Worm (Caenorhabditis elegans) whole organism, L4 larva: ENCODE results near the gene F59B2.14.

Source experiments
- F26F4.8 ChIP-seq: fragments of 200-800 bp; sonication (Bioruptor generic); conservative IDR thresholded peaks from 2 replicates; pipeline ENCODE4 v1.3.6; 2022; ENCODE audit warnings: missing genetic modification characterization, missing compliant biosample characterization
- T20F7.1 ChIP-seq: fragments of 200-800 bp; sonication (Bioruptor generic); optimal IDR thresholded peaks from 2 replicates; lab custom pipeline; 2018; ENCODE audit warnings: mild to moderate bottlenecking, missing genetic modification characterization, missing compliant biosample characterization
- T26A8.4 ChIP-seq: fragments of 200-800 bp; sonication (Bioruptor generic); IDR thresholded peaks from 2 replicates; pipeline ENCODE4 v1.3.6; 2022; ENCODE audit warnings: missing genetic modification characterization, missing compliant biosample characterization
- Y75B8A.6 ChIP-seq: fragments of 200-800 bp; sonication (Bioruptor generic); IDR thresholded peaks from 2 replicates; pipeline ENCODE4 v1.3.6; 2022; ENCODE audit warnings: missing genetic modification reagents, missing genetic modification characterization, missing compliant biosample characterization
- ZK546.5 ChIP-seq, 2 experiments: sonication (generic microtip); optimal IDR thresholded peaks; 2 replicates each; lab custom pipeline; 2017; ENCODE audit warnings: missing biosample characterization in 2 of 2, missing genetic modification characterization in 2 of 2
- ceh-28 ChIP-seq: fragments of 150-350 bp; optimal IDR thresholded peaks from 2 replicates; lab custom pipeline; 2014; ENCODE audit warnings: missing biosample characterization, missing genetic modification reagents, missing genetic modification characterization
- ceh-32 ChIP-seq: sonication (generic microtip); optimal IDR thresholded peaks from 2 replicates; lab custom pipeline; 2016; ENCODE audit warnings: mild to moderate bottlenecking, missing genetic modification characterization, missing compliant biosample characterization; ENCODE audit not compliant: poor library complexity
- ctbp-1 ChIP-seq: fragments of 200-800 bp; sonication (Bioruptor generic); IDR thresholded peaks from 2 replicates; pipeline ENCODE4 v1.3.6; 2022; ENCODE audit warnings: missing genetic modification reagents, missing genetic modification characterization, missing compliant biosample characterization
- daf-16 ChIP-seq, 3 experiments: sonication (generic microtip); optimal IDR thresholded peaks; 2 replicates each; lab custom pipeline; 2016 to 2017; ENCODE audit warnings: missing genetic modification characterization in 3 of 3, missing genetic modification reagents in 3 of 3, mild to moderate bottlenecking in 2 of 3, missing compliant biosample characterization in 2 of 3, missing biosample characterization in 1 of 3, moderate library complexity in 1 of 3
- daf-19 ChIP-seq: fragments of 200-800 bp; sonication (Bioruptor generic); conservative IDR thresholded peaks from 2 replicates; pipeline ENCODE4 v1.3.6; 2022; ENCODE audit warnings: missing genetic modification characterization, missing compliant biosample characterization
- daf-8 ChIP-seq: fragments of 200-800 bp; sonication (Bioruptor generic); IDR thresholded peaks from 2 replicates; pipeline ENCODE4 v1.3.6; 2022; ENCODE audit warnings: missing genetic modification characterization, missing compliant biosample characterization
- dmd-6 ChIP-seq: fragments of 200-800 bp; sonication (Bioruptor generic); IDR thresholded peaks from 2 replicates; pipeline ENCODE4 v1.3.6; 2022; ENCODE audit warnings: missing genetic modification reagents, missing genetic modification characterization, missing compliant biosample characterization
- dmd-8 ChIP-seq: fragments of 200-800 bp; sonication (Bioruptor generic); IDR thresholded peaks from 2 replicates; pipeline ENCODE4 v1.3.6; 2022; ENCODE audit warnings: missing genetic modification characterization, missing compliant biosample characterization
- dmd-9 ChIP-seq: fragments of 200-800 bp; sonication (Bioruptor generic); IDR thresholded peaks from 2 replicates; pipeline ENCODE4 v1.3.6; 2022; ENCODE audit warnings: missing genetic modification reagents, missing genetic modification characterization, missing compliant biosample characterization
- dpl-1 ChIP-seq: fragments of 150-350 bp; optimal IDR thresholded peaks from 2 replicates; lab custom pipeline; 2014; ENCODE audit warnings: missing biosample characterization, missing genetic modification reagents, missing genetic modification characterization
- dve-1 ChIP-seq: sonication (generic microtip); optimal IDR thresholded peaks from 2 replicates; lab custom pipeline; 2017; ENCODE audit warnings: antibody characterized with exemption, mild to moderate bottlenecking, missing genetic modification characterization, missing compliant biosample characterization; ENCODE audit not compliant: insufficient read depth
- egl-43 ChIP-seq: fragments of 200-800 bp; sonication (Bioruptor generic); IDR thresholded peaks from 2 replicates; pipeline ENCODE4 v1.3.6; 2022; ENCODE audit warnings: missing genetic modification reagents, missing genetic modification characterization, missing compliant biosample characterization
- fkh-10 ChIP-seq: fragments of 150-350 bp; optimal IDR thresholded peaks from 2 replicates; lab custom pipeline; 2014; ENCODE audit warnings: missing biosample characterization, missing genetic modification reagents, missing genetic modification characterization
- hif-1 ChIP-seq, 2 experiments: sonication (generic microtip); optimal IDR thresholded peaks; 2 replicates each; lab custom pipeline; 2016 to 2017; ENCODE audit warnings: missing compliant biosample characterization in 2 of 2, missing genetic modification characterization in 2 of 2, missing genetic modification reagents in 2 of 2, missing genotype in 2 of 2, mild to moderate bottlenecking in 1 of 2
- hlh-11 ChIP-seq: fragments of 200-800 bp; sonication (Bioruptor generic); optimal IDR thresholded peaks from 2 replicates; lab custom pipeline; 2018; ENCODE audit warnings: mild to moderate bottlenecking, missing genetic modification characterization, missing compliant biosample characterization
- hmg-1.1 ChIP-seq: fragments of 200-800 bp; sonication (Bioruptor generic); IDR thresholded peaks from 2 replicates; pipeline ENCODE4 v1.3.6; 2022; ENCODE audit warnings: missing genetic modification reagents, missing genetic modification characterization, missing compliant biosample characterization
- lim-7 ChIP-seq: fragments of 200-800 bp; sonication (Bioruptor generic); IDR thresholded peaks from 2 replicates; pipeline ENCODE4 v1.3.6; 2022; ENCODE audit warnings: missing genetic modification characterization, missing compliant biosample characterization
- lin-1 ChIP-seq: fragments of 200-800 bp; sonication (Bioruptor generic); IDR thresholded peaks from 2 replicates; pipeline ENCODE4 v1.3.6; 2022; ENCODE audit warnings: missing genetic modification reagents, missing genetic modification characterization, missing compliant biosample characterization
- lin-13 ChIP-seq: fragments of 150-350 bp; optimal IDR thresholded peaks from 2 replicates; lab custom pipeline; 2014; ENCODE audit warnings: missing biosample characterization, missing genetic modification reagents, missing genetic modification characterization
- lir-3 ChIP-seq: sonication (generic microtip); optimal IDR thresholded peaks from 2 replicates; lab custom pipeline; 2016; ENCODE audit warnings: mild to moderate bottlenecking, missing genetic modification characterization, missing compliant biosample characterization
- lsy-2 ChIP-seq, 2 experiments: fragments of 150-350 bp in 1 of 2; sonication (generic microtip) in 1 of 2; optimal IDR thresholded peaks; 2 replicates each; lab custom pipeline; 2014 to 2017; ENCODE audit warnings: missing biosample characterization in 2 of 2, missing genetic modification characterization in 2 of 2
- mep-1 ChIP-seq: fragments of 150-350 bp; sonication (generic microtip); optimal IDR thresholded peaks from 3 replicates; lab custom pipeline; 2014; ENCODE audit warnings: missing biosample characterization, missing genetic modification characterization
- mes-2 ChIP-seq: sonication (generic microtip); optimal IDR thresholded peaks from 2 replicates; lab custom pipeline; 2016; ENCODE audit warnings: missing genotype, mild to moderate bottlenecking, missing genetic modification characterization, missing compliant biosample characterization; ENCODE audit not compliant: poor library complexity, severe bottlenecking
- mxl-2 ChIP-seq: fragments of 200-800 bp; sonication (Bioruptor generic); conservative IDR thresholded peaks from 2 replicates; pipeline ENCODE4 v1.3.6; 2022; ENCODE audit warnings: missing genetic modification reagents, missing genetic modification characterization, missing compliant biosample characterization
- nhr-11 ChIP-seq: fragments of 150-350 bp; optimal IDR thresholded peaks from 2 replicates; lab custom pipeline; 2014; ENCODE audit warnings: missing biosample characterization, missing genetic modification characterization
- nhr-111 ChIP-seq: fragments of 200-800 bp; sonication (Bioruptor generic); optimal IDR thresholded peaks from 2 replicates; lab custom pipeline; 2018; ENCODE audit warnings: mild to moderate bottlenecking, missing genetic modification characterization, missing compliant biosample characterization
- nhr-28 ChIP-seq: fragments of 150-350 bp; optimal IDR thresholded peaks from 2 replicates; lab custom pipeline; 2014; ENCODE audit warnings: missing biosample characterization, missing genetic modification characterization
- nhr-76 ChIP-seq: fragments of 150-350 bp; optimal IDR thresholded peaks from 2 replicates; lab custom pipeline; 2014; ENCODE audit warnings: missing biosample characterization, missing genetic modification characterization
- rbr-2 ChIP-seq: sonication (generic microtip); optimal IDR thresholded peaks from 2 replicates; lab custom pipeline; 2016; ENCODE audit warnings: missing genotype, missing genetic modification characterization, missing compliant biosample characterization
- saeg-2 ChIP-seq: fragments of 200-800 bp; sonication (Bioruptor generic); IDR thresholded peaks from 2 replicates; pipeline ENCODE4 v1.3.6; 2022; ENCODE audit warnings: missing genetic modification reagents, missing genetic modification characterization, missing compliant biosample characterization
- snpc-1.2 ChIP-seq: fragments of 200-800 bp; sonication (Bioruptor generic); IDR thresholded peaks from 2 replicates; pipeline ENCODE4 v1.3.6; 2022; ENCODE audit warnings: missing genetic modification reagents, missing genetic modification characterization, missing compliant biosample characterization
- snpc-4 ChIP-seq: fragments of 150-350 bp; optimal IDR thresholded peaks from 2 replicates; lab custom pipeline; 2014; ENCODE audit warnings: missing biosample characterization, missing genetic modification characterization
- tra-1 ChIP-seq: fragments of 200-800 bp; sonication (Bioruptor generic); IDR thresholded peaks from 2 replicates; pipeline ENCODE4 v1.3.6; 2022; ENCODE audit warnings: missing genetic modification reagents, missing genetic modification characterization, missing compliant biosample characterization
- unc-62 ChIP-seq, 3 experiments: fragments of 150-350 bp in 1 of 3; sonication (generic microtip); optimal IDR thresholded peaks in 2 of 3; peaks in 1 of 3; 1 replicate in 1 of 3; 2 replicates in 2 of 3; lab custom pipeline; 2014 to 2017; ENCODE audit warnings: missing biosample characterization in 3 of 3, missing genetic modification characterization in 3 of 3, missing genetic modification reagents in 3 of 3, missing genotype in 1 of 3
- vab-7 ChIP-seq: fragments of 200-800 bp; sonication (Bioruptor generic); IDR thresholded peaks from 2 replicates; pipeline ENCODE4 v1.3.6; 2022; ENCODE audit warnings: missing genetic modification reagents, missing genetic modification characterization, missing compliant biosample characterization
- zfp-2 ChIP-seq: sonication (generic microtip); optimal IDR thresholded peaks from 2 replicates; lab custom pipeline; 2016; ENCODE audit warnings: mild to moderate bottlenecking, missing genetic modification characterization, missing compliant biosample characterization
- zip-11 ChIP-seq: fragments of 200-800 bp; sonication (Bioruptor generic); IDR thresholded peaks from 2 replicates; pipeline ENCODE4 v1.3.6; 2022; ENCODE audit warnings: missing genetic modification characterization, missing compliant biosample characterization

Gene F59B2.14

DNA sequence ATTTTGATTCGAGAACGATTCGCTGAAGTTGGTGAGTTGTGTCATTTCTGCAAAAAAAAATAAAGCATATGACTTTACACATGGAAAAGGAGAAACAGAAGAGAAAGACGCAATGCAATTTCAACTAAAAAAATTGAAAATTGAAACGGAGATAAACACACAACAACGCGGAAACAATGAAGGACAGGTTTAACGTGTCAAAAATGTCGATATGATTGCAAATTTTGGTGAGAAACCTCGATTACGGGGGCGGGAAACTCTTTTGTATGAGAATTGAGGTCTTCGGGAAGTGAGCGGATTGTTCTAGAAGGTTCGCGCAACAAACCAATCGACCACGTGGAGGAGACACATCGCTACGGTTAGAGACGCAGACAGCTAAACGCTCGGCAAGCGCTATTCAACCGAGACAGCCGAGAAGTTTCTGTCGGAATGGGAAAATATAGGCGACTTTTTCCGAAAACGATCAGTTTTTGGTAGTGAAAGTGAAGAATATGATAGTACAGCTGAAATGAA, 31.4 kb upstream of the F59B2.14 start, which contains the start of gene R107.5 (continued):
- TF ChIP-seq T26A8.4 (GFP tag; lab: Robert Waterston, UW) (peak; percentile 94), egl-43 (GFP tag; lab: Robert Waterston, UW) (peak; percentile 92), dmd-9 (GFP tag; lab: Robert Waterston, UW) (peak; percentile 77; the same call in 1 of the 2 replicates), ceh-28 (tag; lab: Kevin White, UChicago) (no peak), tra-1 (GFP tag; lab: Robert Waterston, UW) (peak; percentile 97), mxl-2 (GFP tag; lab: Robert Waterston, UW) (peak; percentile 56; the same call in 1 of the 2 replicates), dmd-6 (GFP tag; lab: Robert Waterston, UW) (peak; percentile 96), daf-8 (GFP tag; lab: Robert Waterston, UW) (no peak), unc-62 (GFP tag; optimal IDR thresholded peaks at IDR 0.05 in 1 of 2; lab: Kevin White, UChicago) (peak in 1 of 2 experiments; percentile 84), unc-62 (tag; optimal IDR thresholded peaks at IDR 0.05; lab: Kevin White, UChicago) (peak; percentile 12), vab-7 (peak; percentile 87), nhr-28 (tag; lab: Kevin White, UChicago) (peak; percentile 75), lsy-2 (tag; optimal IDR thresholded peaks at IDR 0.05; lab: Kevin White, UChicago) (peak; percentile 88 to 92), zfp-2 (tag; lab: Kevin White, UChicago) (peak; percentile 72)

DNA sequence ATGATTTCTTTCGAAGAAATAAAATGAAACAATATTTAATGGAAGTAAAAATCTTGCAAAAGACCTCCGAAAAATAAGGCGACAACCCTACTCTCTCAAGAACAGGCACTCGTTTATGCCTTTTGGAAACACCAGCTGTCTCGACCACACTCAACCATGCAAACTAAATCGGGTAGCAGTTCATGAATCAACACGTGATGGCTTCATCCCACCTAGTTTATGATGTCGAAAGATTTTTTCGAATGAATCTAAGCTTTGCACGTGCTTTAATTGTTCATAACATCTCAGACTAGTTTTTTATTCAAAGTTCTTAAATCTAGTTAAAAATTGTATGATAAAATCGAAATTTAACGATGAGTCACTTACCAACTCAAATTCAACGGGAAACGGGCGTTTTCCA, 30.8 kb upstream of the F59B2.14 start:
- TF ChIP-seq snpc-4 (tag; lab: Kevin White, UChicago) (no peak), ctbp-1 (GFP tag; lab: Robert Waterston, UW) (0 out of 2 replicates have a peak, but pooled peaks have one; percentile 28), saeg-2 (0 out of 2 replicates have a peak, but pooled peaks have one; percentile 56)
- TF ChIP-seq, all 104 proteins: peak for 2

DNA sequence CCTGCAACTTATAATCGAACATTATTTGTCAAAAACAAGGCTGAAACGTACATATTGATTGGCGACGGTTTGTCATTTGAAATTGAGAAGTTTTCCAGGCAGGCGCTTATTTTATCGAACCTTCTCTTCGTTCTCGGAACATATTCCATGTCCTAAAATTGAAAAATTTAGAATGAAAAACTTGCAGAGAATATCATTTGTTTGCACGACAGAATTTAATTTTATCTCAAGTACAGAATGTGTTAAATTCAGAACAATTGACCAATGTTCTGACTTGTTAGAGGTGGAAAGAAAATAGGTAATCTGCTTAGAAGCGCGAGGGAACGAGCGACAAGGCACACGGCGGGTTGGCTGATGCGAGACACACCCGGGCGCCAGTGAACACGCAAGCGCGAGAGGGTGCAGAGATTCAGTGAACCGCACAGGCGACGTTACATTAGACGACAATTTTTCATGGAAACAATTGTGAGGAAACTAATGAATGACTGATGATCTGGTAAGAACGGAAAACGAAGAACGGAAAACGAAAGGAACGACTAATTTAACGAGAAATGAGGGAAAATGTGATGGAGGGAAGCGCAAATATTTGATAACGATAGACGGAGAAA, 30.0 kb upstream of the F59B2.14 start:
- TF ChIP-seq mes-2 (peak; percentile 59), dpl-1 (GFP tag; lab: Kevin White, UChicago) (peak; percentile 11), hlh-11 (peak; percentile 68), dmd-9 (GFP tag; lab: Robert Waterston, UW) (0 out of 2 replicates have a peak, but pooled peaks have one; percentile 7), dve-1 (tag; lab: Kevin White, UChicago) (peak; percentile 4), rbr-2 (tag; lab: Kevin White, UChicago) (peak; percentile 43), ceh-32 (no peak), zip-11 (GFP tag; lab: Robert Waterston, UW) (peak; percentile 44; the same call in 1 of the 2 replicates), lin-1 (GFP tag; lab: Robert Waterston, UW) (peak; percentile 39), hif-1 (tag; optimal IDR thresholded peaks at IDR 0.05; lab: Kevin White, UChicago) (peak in 1 of 2 experiments; percentile 10), unc-62 (GFP tag; optimal IDR thresholded peaks at IDR 0.05 in 1 of 2; lab: Kevin White, UChicago) (peak in 1 of 2 experiments; percentile 97), unc-62 (tag; optimal IDR thresholded peaks at IDR 0.05; lab: Kevin White, UChicago) (no peak), daf-16 (GFP tag; optimal IDR thresholded peaks at IDR 0.05; lab: Kevin White, UChicago) (peak in 1 of 2 experiments; percentile 29), daf-16 (tag; optimal IDR thresholded peaks at IDR 0.05; lab: Kevin White, UChicago) (peak; percentile 6), dmd-8 (GFP tag; lab: Robert Waterston, UW) (0 out of 2 replicates have a peak, but pooled peaks have one; percentile 23), nhr-11 (peak; percentile 14), nhr-76 (no peak), mep-1 (tag; lab: Kevin White, UChicago) (peak; percentile 54), Y75B8A.6 (GFP tag; lab: Robert Waterston, UW) (peak; percentile 79; the same call in 1 of the 2 replicates), daf-19 (no peak), daf-8 (GFP tag; lab: Robert Waterston, UW) (no peak), ZK546.5 (tag; optimal IDR thresholded peaks at IDR 0.05; lab: Kevin White, UChicago) (no peak), T20F7.1 (GFP tag; lab: Kevin White, UChicago) (peak; percentile 39), snpc-1.2 (GFP tag; lab: Robert Waterston, UW) (no peak), F26F4.8 (GFP tag; lab: Robert Waterston, UW) (0 out of 2 replicates have a peak, but pooled peaks have one; percentile 42), hmg-1.1 (GFP tag; lab: Robert Waterston, UW) (peak; percentile 82), fkh-10 (no peak), lim-7 (GFP tag; lab: Robert Waterston, UW) (peak; percentile 47; the same call in 1 of the 2 replicates), lin-13 (GFP tag; lab: Kevin White, UChicago) (peak; percentile 37), ceh-28 (tag; lab: Kevin White, UChicago) (no peak), lir-3 (tag; lab: Kevin White, UChicago) (no peak), mxl-2 (GFP tag; lab: Robert Waterston, UW) (no peak), nhr-111 (GFP tag; lab: Kevin White, UChicago) (no peak)
